Worm (Caenorhabditis elegans): Measurements from ENCODE around the gene Y43C5A.7.

ce11 chrIV:10310329-10310728 is 33.3 kb downstream of the Y43C5A.7 start, which contains the start of gene R09E10.8:
- TF ChIP-seq nfya-1 (tag; optimal IDR thresholded peaks at IDR 0.05) (no peak), ama-1 (optimal IDR thresholded peaks at IDR 0.05) (no peak), ceh-6 (GFP tag; optimal IDR thresholded peaks at IDR 0.05) (no peak), ets-4 (tag; optimal IDR thresholded peaks at IDR 0.05) (no peak), ceh-48 (tag; optimal IDR thresholded peaks at IDR 0.05) (no peak), sox-4 (tag; optimal IDR thresholded peaks at IDR 0.05) (no peak)

Measured in whole organism, late embryonic.